Fruit fly (Drosophila melanogaster) whole organism, embryonic: ENCODE results near the gene Schip1.

Experiments
- CG10431 ChIP-seq: fragments of 200-800 bp; sonication (Bioruptor generic); optimal IDR thresholded peaks from 3 replicates; lab custom pipeline; 2018; ENCODE audit warnings: missing biosample characterization, mild to moderate bottlenecking, missing genetic modification characterization
- CG12219 ChIP-seq: fragments of 200-800 bp; sonication (Bioruptor generic); optimal IDR thresholded peaks from 3 replicates; lab custom pipeline; 2018; ENCODE audit warnings: missing biosample characterization, mild to moderate bottlenecking, missing genetic modification characterization
- CG12391 ChIP-seq: fragments of 200-800 bp; sonication (Bioruptor generic); optimal IDR thresholded peaks from 3 replicates; lab custom pipeline; 2018; ENCODE audit warnings: missing biosample characterization, mild to moderate bottlenecking, missing genetic modification characterization, moderate library complexity
- CG14667 ChIP-seq: fragments of 200-800 bp; sonication (Bioruptor generic); IDR thresholded peaks from 2 replicates; pipeline ENCODE4 v1.3.6; 2022; ENCODE audit warnings: missing biosample characterization, missing genetic modification characterization
- CG14710 ChIP-seq: fragments of 200-800 bp; sonication (Bioruptor generic); optimal IDR thresholded peaks from 3 replicates; lab custom pipeline; 2019; ENCODE audit warnings: missing biosample characterization, mild to moderate bottlenecking, missing genetic modification characterization, moderate library complexity
- CG15269 ChIP-seq: fragments of 200-800 bp; sonication (Bioruptor generic); optimal IDR thresholded peaks from 2 replicates; lab custom pipeline; 2018; ENCODE audit warnings: missing biosample characterization, mild to moderate bottlenecking, missing genetic modification characterization, moderate library complexity
- CG15696 ChIP-seq: fragments of 200-800 bp; sonication (Bioruptor generic); optimal IDR thresholded peaks from 2 replicates; lab custom pipeline; 2019; ENCODE audit warnings: missing biosample characterization, mild to moderate bottlenecking, missing genetic modification characterization, moderate library complexity
- CG17361 ChIP-seq: fragments of 200-800 bp; sonication (Bioruptor generic); IDR thresholded peaks from 3 replicates; pipeline ENCODE4 v1.3.6; 2022; ENCODE audit warnings: missing biosample characterization, missing genetic modification characterization
- CG17829 ChIP-seq: fragments of 200-800 bp; optimal IDR thresholded peaks from 2 replicates; lab custom pipeline; 2019; ENCODE audit warnings: missing biosample characterization, mild to moderate bottlenecking, missing genetic modification characterization, moderate library complexity
- CG18476 ChIP-seq: fragments of 200-800 bp; sonication (Bioruptor generic); optimal IDR thresholded peaks from 2 replicates; lab custom pipeline; 2016; ENCODE audit warnings: missing biosample characterization, mild to moderate bottlenecking, missing genetic modification characterization
- CG18764 ChIP-seq: fragments of 200-800 bp; sonication (Bioruptor generic); optimal IDR thresholded peaks from 3 replicates; lab custom pipeline; 2016; ENCODE audit warnings: missing biosample characterization, missing genetic modification characterization
- CG2712 ChIP-seq: fragments of 200-800 bp; optimal IDR thresholded peaks from 3 replicates; lab custom pipeline; 2019; ENCODE audit warnings: missing biosample characterization, mild to moderate bottlenecking, missing genetic modification characterization, moderate library complexity
- CG33557 ChIP-seq: fragments of 200-800 bp; sonication (Bioruptor generic); optimal IDR thresholded peaks from 2 replicates; lab custom pipeline; 2019; ENCODE audit warnings: missing biosample characterization, mild to moderate bottlenecking, missing genetic modification characterization, moderate library complexity
- CG4730 ChIP-seq: fragments of 200-800 bp; sonication (Bioruptor generic); IDR thresholded peaks from 2 replicates; pipeline ENCODE4 v1.3.6; 2022; ENCODE audit warnings: missing biosample characterization, missing genetic modification characterization
- CG4820 ChIP-seq: fragments of 200-800 bp; sonication (Bioruptor generic); optimal IDR thresholded peaks from 3 replicates; lab custom pipeline; 2016; ENCODE audit warnings: missing biosample characterization, missing genetic modification characterization
- CG5953 ChIP-seq: fragments of 200-800 bp; sonication (Bioruptor generic); IDR thresholded peaks from 2 replicates; pipeline ENCODE4 v1.3.6; 2022; ENCODE audit warnings: missing biosample characterization, missing genetic modification characterization
- CG7357 ChIP-seq: fragments of 200-800 bp; sonication (Bioruptor generic); IDR thresholded peaks from 3 replicates; pipeline ENCODE4 v1.3.6; 2022; ENCODE audit warnings: missing biosample characterization, missing genetic modification characterization
- CG9215 ChIP-seq: fragments of 200-800 bp; sonication (Bioruptor generic); IDR thresholded peaks from 2 replicates; pipeline ENCODE4 v1.3.6; 2022; ENCODE audit warnings: missing biosample characterization, missing genetic modification characterization
- D ChIP-seq, 2 experiments: fragments of 200-800 bp in 1 of 2; fragments of >200 bp in 1 of 2; sonication (Bioruptor generic) in 1 of 2; optimal IDR thresholded peaks; 2 replicates in 1 of 2; 3 replicates in 1 of 2; lab custom pipeline; 2017; ENCODE audit warnings: mild to moderate bottlenecking in 1 of 2, missing biosample characterization in 1 of 2, missing genetic modification characterization in 1 of 2, missing genetic modification reagents in 1 of 2
- D19A ChIP-seq: fragments of 200-800 bp; optimal IDR thresholded peaks from 3 replicates; lab custom pipeline; 2019; ENCODE audit warnings: missing biosample characterization, mild to moderate bottlenecking, missing genetic modification characterization, moderate library complexity
- Dad ChIP-seq: fragments of 200-800 bp; sonication (Bioruptor generic); optimal IDR thresholded peaks from 3 replicates; lab custom pipeline; 2016; ENCODE audit warnings: missing biosample characterization, missing genetic modification characterization
- Dfd ChIP-seq, 2 experiments: fragments of >200 bp; optimal IDR thresholded peaks; 2 replicates each; lab custom pipeline; 2017; ENCODE audit warnings: missing biosample characterization in 2 of 2, missing genetic modification characterization in 2 of 2
- Hr39 ChIP-seq: fragments of >200 bp; optimal IDR thresholded peaks from 2 replicates; lab custom pipeline; 2017
- Max ChIP-seq: fragments of 200-800 bp; sonication (Bioruptor generic); optimal IDR thresholded peaks from 2 replicates; lab custom pipeline; 2016; ENCODE audit warnings: missing biosample characterization, mild to moderate bottlenecking, missing genetic modification characterization
- Med ChIP-seq: fragments of 200-800 bp; sonication (Bioruptor generic); peaks from one replicate; lab custom pipeline; 2016; ENCODE audit warnings: missing biosample characterization, missing genetic modification characterization, mild to moderate bottlenecking, inconsistent platforms, moderate library complexity
- NC2β ChIP-seq: fragments of 200-800 bp; sonication (Bioruptor generic); optimal IDR thresholded peaks from 2 replicates; lab custom pipeline; 2016; ENCODE audit warnings: missing biosample characterization, missing genetic modification characterization
- Nf-YB ChIP-seq: fragments of 200-800 bp; sonication (Bioruptor generic); optimal IDR thresholded peaks from 3 replicates; lab custom pipeline; 2019; ENCODE audit warnings: missing biosample characterization, mild to moderate bottlenecking, missing genetic modification characterization, moderate library complexity
- NfI ChIP-seq: fragments of 200-800 bp; sonication (Bioruptor generic); optimal IDR thresholded peaks from 3 replicates; lab custom pipeline; 2018; ENCODE audit warnings: missing biosample characterization, mild to moderate bottlenecking, missing genetic modification characterization, moderate library complexity
- Sox102F ChIP-seq: fragments of 200-800 bp; sonication (Bioruptor generic); optimal IDR thresholded peaks from 2 replicates; lab custom pipeline; 2018; ENCODE audit warnings: missing biosample characterization, mild to moderate bottlenecking, missing genetic modification characterization, moderate library complexity
- Xrp1 ChIP-seq: fragments of 200-800 bp; sonication (Bioruptor generic); IDR thresholded peaks from 2 replicates; pipeline ENCODE4 v1.3.6; 2022; ENCODE audit warnings: missing biosample characterization, missing genetic modification characterization
- bsh ChIP-seq, 2 experiments: fragments of 200-800 bp; sonication (Bioruptor generic); optimal IDR thresholded peaks; 2 replicates each; lab custom pipeline; 2017 to 2018; ENCODE audit warnings: mild to moderate bottlenecking in 2 of 2, missing biosample characterization in 2 of 2, missing genetic modification characterization in 2 of 2, moderate library complexity in 1 of 2
- cwo ChIP-seq: fragments of 200-800 bp; sonication (Bioruptor generic); optimal IDR thresholded peaks from 3 replicates; lab custom pipeline; 2017; ENCODE audit warnings: missing biosample characterization, missing genetic modification characterization, mild to moderate bottlenecking, moderate library complexity, missing genetic modification reagents
- da ChIP-seq: fragments of 200-800 bp; sonication (Bioruptor generic); optimal IDR thresholded peaks from 2 replicates; lab custom pipeline; 2016; ENCODE audit warnings: missing biosample characterization, missing genetic modification characterization
- ewg ChIP-seq: fragments of 200-800 bp; sonication (Bioruptor generic); optimal IDR thresholded peaks from 3 replicates; lab custom pipeline; 2017; ENCODE audit warnings: mild to moderate bottlenecking, missing biosample characterization, missing genetic modification reagents, missing genetic modification characterization
- fd96Cb ChIP-seq: fragments of 200-800 bp; sonication (Bioruptor generic); optimal IDR thresholded peaks from 2 replicates; lab custom pipeline; 2018; ENCODE audit warnings: missing biosample characterization, mild to moderate bottlenecking, missing genetic modification characterization, moderate library complexity
- gem ChIP-seq: fragments of 200-800 bp; sonication (Bioruptor generic); optimal IDR thresholded peaks from 2 replicates; lab custom pipeline; 2019; ENCODE audit warnings: missing biosample characterization, mild to moderate bottlenecking, missing genetic modification characterization, moderate library complexity
- mirr ChIP-seq: fragments of 200-800 bp; sonication (Bioruptor generic); optimal IDR thresholded peaks from 3 replicates; lab custom pipeline; 2018; ENCODE audit warnings: missing biosample characterization, mild to moderate bottlenecking, missing genetic modification characterization
- nerfin-1 ChIP-seq: fragments of 200-800 bp; sonication (Bioruptor generic); optimal IDR thresholded peaks from 3 replicates; lab custom pipeline; 2019; ENCODE audit warnings: missing biosample characterization, mild to moderate bottlenecking, missing genetic modification characterization, moderate library complexity
- nmo ChIP-seq: fragments of 200-800 bp; sonication (Bioruptor generic); optimal IDR thresholded peaks from 2 replicates; lab custom pipeline; 2018; ENCODE audit warnings: missing biosample characterization, mild to moderate bottlenecking, missing genetic modification characterization, moderate library complexity
- phol ChIP-seq: fragments of 200-800 bp; sonication (Bioruptor generic); optimal IDR thresholded peaks from 3 replicates; lab custom pipeline; 2018; ENCODE audit warnings: missing biosample characterization, mild to moderate bottlenecking, missing genetic modification characterization, moderate library complexity
- pnt ChIP-seq: fragments of 200-800 bp; sonication (Bioruptor generic); optimal IDR thresholded peaks from 3 replicates; lab custom pipeline; 2016; ENCODE audit warnings: missing biosample characterization, missing genetic modification characterization
- repo ChIP-seq: fragments of 200-800 bp; sonication (Bioruptor generic); optimal IDR thresholded peaks from 2 replicates; lab custom pipeline; 2016; ENCODE audit warnings: missing biosample characterization, missing genetic modification characterization
- sd ChIP-seq: fragments of 200-800 bp; sonication (Bioruptor generic); optimal IDR thresholded peaks from 3 replicates; lab custom pipeline; 2018; ENCODE audit warnings: missing biosample characterization, mild to moderate bottlenecking, missing genetic modification characterization, moderate library complexity
- tna ChIP-seq: fragments of 200-800 bp; sonication (Bioruptor generic); IDR thresholded peaks from 2 replicates; pipeline ENCODE4 v1.3.6; 2022; ENCODE audit warnings: missing biosample characterization, missing genetic modification characterization; ENCODE audit not compliant: partially characterized antibody
- toy ChIP-seq: fragments of 200-800 bp; sonication (Bioruptor generic); IDR thresholded peaks from 2 replicates; pipeline ENCODE4 v1.3.6; 2022; ENCODE audit warnings: missing biosample characterization, missing genetic modification characterization
- vvl ChIP-seq: fragments of 200-800 bp; sonication (Bioruptor generic); IDR thresholded peaks from 2 replicates; pipeline ENCODE4 v1.3.6; 2022; ENCODE audit warnings: missing biosample characterization, missing genetic modification characterization

Schip1 gene

dm6 chr2L:10351130-10351529 lies 20.2 kb upstream of the Schip1 start (continued):
- TF ChIP-seq CG18476 (no peak), ewg (peak; percentile 13), CG7357 (GFP tag; lab: Robert Waterston, UW) (0 out of 3 replicates have a peak, but pooled peaks have one; percentile 17), NfI (no peak), fd96Cb (peak; percentile 7), da (GFP tag; lab: Kevin White, UChicago) (no peak), repo (no peak), sd (tag; lab: Kevin White, UChicago) (no peak), nmo (GFP tag; lab: Kevin White, UChicago) (peak; percentile 29), Sox102F (no peak), phol (tag; lab: Kevin White, UChicago) (peak; percentile 45), nerfin-1 (peak; percentile 20), CG17361 (GFP tag; lab: Robert Waterston, UW) (peak; percentile 44; the same call in 1 of the 3 replicates), CG17829 (tag; lab: Kevin White, UChicago) (peak; percentile 36), mirr (GFP tag; lab: Kevin White, UChicago) (no peak), CG4820 (no peak), CG4730 (GFP tag; lab: Robert Waterston, UW) (0 out of 2 replicates have a peak, but pooled peaks have one; percentile 9), CG12219 (GFP tag; lab: Kevin White, UChicago) (peak; percentile 29), Dad (GFP tag; lab: Kevin White, UChicago) (no peak), Med (GFP tag; lab: Kevin White, UChicago) (peak; percentile 61), CG33557 (GFP tag; lab: Kevin White, UChicago) (peak; percentile 28), D (optimal IDR thresholded peaks at IDR 0.05; lab: Kevin White, UChicago) (no peak), D (GFP tag; optimal IDR thresholded peaks at IDR 0.05; lab: Kevin White, UChicago) (peak; percentile 20), Hr39 (no peak), CG14710 (tag; lab: Kevin White, UChicago) (peak; percentile 48), CG12391 (peak; percentile 23), Nf-YB (GFP tag; lab: Kevin White, UChicago) (peak; percentile 21), Max (no peak), cwo (GFP tag; lab: Kevin White, UChicago) (no peak), tna (GFP tag; lab: Robert Waterston, UW) (no peak), NC2β (no peak), bsh (GFP tag; optimal IDR thresholded peaks at IDR 0.05; lab: Kevin White, UChicago) (peak in 1 of 2 experiments; percentile 51), toy (GFP tag; lab: Robert Waterston, UW) (no peak), CG15269 (tag; lab: Kevin White, UChicago) (no peak), vvl (GFP tag; lab: Robert Waterston, UW) (no peak), D19A (tag; lab: Kevin White, UChicago) (peak; percentile 99), CG18764 (GFP tag; lab: Kevin White, UChicago) (no peak), gem (tag; lab: Kevin White, UChicago) (no peak), Xrp1 (GFP tag; lab: Robert Waterston, UW) (peak; percentile 39; the same call in 1 of the 2 replicates), CG15696 (tag; lab: Kevin White, UChicago) (peak; percentile 8), CG2712 (tag; lab: Kevin White, UChicago) (peak; percentile 55), Dfd (GFP tag; optimal IDR thresholded peaks at IDR 0.05; lab: Kevin White, UChicago) (no peak), CG9215 (no peak), CG14667 (no peak), CG5953 (GFP tag; lab: Robert Waterston, UW) (no peak), pnt (GFP tag; lab: Kevin White, UChicago) (peak; percentile 2), CG10431 (GFP tag; lab: Kevin White, UChicago) (no peak)
